Worm (Caenorhabditis elegans): ENCODE results near the gene nhr-129.

ce11 chrV:13280382-13280781 lies 50.4 kb downstream of the nhr-129 start:
- no peak for TF ChIP-seq ceh-28 (tag; optimal IDR thresholded peaks at IDR 0.05)
- TF ChIP-seq skn-1 (tag; optimal IDR thresholded peaks at IDR 0.05): no peak
- TF ChIP-seq egl-27 (tag; optimal IDR thresholded peaks at IDR 0.05): no peak
- TF ChIP-seq nfya-1 (tag; optimal IDR thresholded peaks at IDR 0.05; ENCODE audit: insufficient read depth): no peak

Measured in whole organism, L3 larva.